Worm (Caenorhabditis elegans) whole organism, dauer: ENCODE results near the gene EEED8.4.

Source experiments
- unc-62 ChIP-seq: sonication (generic microtip); optimal IDR thresholded peaks from 2 replicates; lab custom pipeline; 2017; ENCODE audit warnings: missing biosample characterization, missing genetic modification reagents, missing genetic modification characterization

Gene EEED8.4

ce11 chrII:5408924-5409323 lies at the start of gene EEED8.4, which contains the start of gene EEED8.12:
Gene EEED8.4 (plus strand): TSS chrII:5409319.
Gene EEED8.12 (minus strand): TSS chrII:5409024.
- no peak for TF ChIP-seq unc-62 (GFP tag; lab: Kevin White, UChicago)

ce11 chrII:5364516-5364915 lies 44.6 kb upstream of the EEED8.4 start:
- TF ChIP-seq unc-62 (GFP tag; lab: Kevin White, UChicago) = no peak

DNA sequence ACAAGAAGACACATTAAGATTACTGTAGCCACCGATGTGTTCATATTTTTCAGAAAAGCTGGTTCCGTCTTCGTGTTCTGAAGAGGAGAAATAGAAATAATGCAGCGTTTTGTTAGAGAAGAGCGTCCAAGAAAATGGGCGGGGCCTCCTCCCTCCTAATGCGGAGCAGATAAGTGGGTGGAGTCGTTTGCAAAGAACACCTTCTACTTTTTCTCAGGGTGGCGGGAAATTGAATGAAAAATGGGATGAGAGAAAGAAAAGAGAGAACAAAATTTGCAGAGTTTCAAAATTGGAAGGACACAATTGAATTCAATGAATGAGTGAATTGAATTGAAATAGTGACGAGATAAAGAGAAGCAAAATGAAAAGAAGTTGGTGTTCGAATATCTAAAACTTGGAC lies 43.5 kb upstream of the EEED8.4 start, which contains the start of gene F09E5.16:
TSS of gene F09E5.16 (minus strand) at position 101 of the 400 bp plus-strand sequence.
- no peak for TF ChIP-seq unc-62 (GFP tag; lab: Kevin White, UChicago)

DNA sequence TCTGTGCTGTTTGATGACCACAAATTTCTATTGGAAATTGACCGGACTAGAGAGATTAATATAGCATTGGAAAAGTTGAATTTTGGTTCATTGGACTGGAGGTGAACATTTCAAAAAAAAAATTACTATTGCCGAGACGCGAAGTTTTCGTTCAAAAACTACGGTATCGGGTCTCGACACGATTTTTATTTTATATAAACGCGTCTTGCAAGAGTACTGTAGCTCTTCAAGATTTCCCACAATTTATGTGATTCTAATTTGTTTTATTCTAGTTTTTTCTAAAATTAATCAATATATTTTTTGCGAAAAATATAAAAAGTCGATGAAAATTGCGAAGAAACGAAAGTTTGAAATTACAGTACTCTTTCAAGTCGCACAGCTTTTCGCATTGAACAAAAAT lies 38.5 kb upstream of the EEED8.4 start, which contains the start of gene F09E5.12:
TSS of gene F09E5.12 (minus strand) at position 101 of the 400 bp plus-strand sequence.
- TF ChIP-seq unc-62 (GFP tag; lab: Kevin White, UChicago) = no peak

- no peak for TF ChIP-seq unc-62 (GFP tag; lab: Kevin White, UChicago)
Measured at ce11 chrII:5373275-5374047, 35.7 kb upstream of the EEED8.4 start, which contains the start of the genes agt-2 and F09E5.3. Gene agt-2 (minus strand): TSS chrII:5373827. Gene F09E5.3 (plus strand): TSS chrII:5373997.

DNA sequence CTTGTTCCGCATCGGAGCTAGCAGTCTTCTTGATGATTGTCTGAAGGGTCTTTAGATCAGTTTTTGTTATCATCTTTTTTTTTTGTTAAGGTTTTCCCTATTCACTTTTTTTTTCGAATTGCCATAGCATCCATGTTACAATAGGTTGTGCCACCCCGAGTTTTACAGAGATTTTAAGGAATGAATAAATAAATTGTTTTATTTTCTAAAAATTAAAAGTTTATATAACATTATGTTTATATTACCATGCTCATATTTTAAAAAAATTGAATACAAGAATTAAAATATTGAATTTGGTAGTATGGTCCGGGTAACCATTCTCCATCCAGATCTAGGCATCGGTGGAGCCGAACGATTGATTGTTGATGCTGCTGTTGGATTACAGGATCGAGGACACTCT lies 34.2 kb upstream of the EEED8.4 start, which contains the start of gene algn-2:
TSS of gene algn-2 (plus strand) at position 301 of the 400 bp plus-strand sequence.
- TF ChIP-seq unc-62 (GFP tag; lab: Kevin White, UChicago) = no peak

- TF ChIP-seq unc-62 (GFP tag; lab: Kevin White, UChicago) = no peak
Measured at ce11 chrII:5377467-5378238, 31.5 kb upstream of the EEED8.4 start, which contains the start of gene prdx-2. Gene prdx-2 (plus strand): TSS chrII:5378195.

ce11 chrII:5378239-5378521 lies 30.9 kb upstream of the EEED8.4 start:
- TF ChIP-seq unc-62 (GFP tag; lab: Kevin White, UChicago) = no peak

DNA sequence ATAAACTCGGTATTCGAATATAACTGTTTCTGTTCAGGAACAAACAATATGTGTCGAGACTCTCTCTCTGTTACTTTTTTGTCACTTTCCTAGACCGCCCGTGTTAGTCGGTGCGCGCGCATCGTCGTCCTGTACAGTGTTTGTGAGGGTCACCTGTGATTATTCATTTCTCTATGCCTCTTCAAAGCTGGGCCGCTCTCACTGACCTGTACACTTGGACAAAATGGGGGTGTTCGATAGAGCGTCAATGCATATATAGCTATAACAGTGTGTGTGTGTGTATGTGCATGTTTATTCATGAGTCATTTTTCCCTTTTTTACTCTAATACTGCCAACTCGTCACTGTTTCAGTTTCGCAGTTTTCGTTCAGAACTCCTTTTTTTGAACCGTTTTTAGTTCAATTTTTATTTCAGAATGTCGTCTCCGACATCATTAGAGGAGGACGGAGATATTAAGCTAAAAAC lies 29.5 kb upstream of the EEED8.4 start, which contains the start of gene pkc-3:
TSS of gene pkc-3 (plus strand) at position 414 of the 464 bp plus-strand sequence.
- no peak for TF ChIP-seq unc-62 (GFP tag; lab: Kevin White, UChicago)

DNA sequence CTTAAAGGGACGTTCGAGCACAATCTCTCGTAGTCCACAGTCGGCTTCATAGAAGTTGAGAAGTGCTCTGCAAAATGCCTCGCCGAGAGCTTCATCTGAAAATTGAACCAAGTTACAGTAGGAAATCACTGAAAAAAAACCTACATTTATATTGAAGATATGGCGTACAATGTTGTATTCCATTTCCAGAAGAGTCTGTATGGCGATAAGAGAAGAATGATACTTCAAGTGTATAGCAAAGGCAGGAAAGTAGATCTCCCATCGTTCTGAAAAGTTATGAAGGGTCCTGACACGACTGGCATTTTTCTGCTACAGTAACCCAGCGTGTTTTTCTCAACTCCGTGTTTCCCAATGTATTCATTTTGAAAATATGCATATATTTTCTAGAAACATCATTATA lies 24.8 kb upstream of the EEED8.4 start:
- TF ChIP-seq unc-62 (GFP tag; lab: Kevin White, UChicago) = no peak

DNA sequence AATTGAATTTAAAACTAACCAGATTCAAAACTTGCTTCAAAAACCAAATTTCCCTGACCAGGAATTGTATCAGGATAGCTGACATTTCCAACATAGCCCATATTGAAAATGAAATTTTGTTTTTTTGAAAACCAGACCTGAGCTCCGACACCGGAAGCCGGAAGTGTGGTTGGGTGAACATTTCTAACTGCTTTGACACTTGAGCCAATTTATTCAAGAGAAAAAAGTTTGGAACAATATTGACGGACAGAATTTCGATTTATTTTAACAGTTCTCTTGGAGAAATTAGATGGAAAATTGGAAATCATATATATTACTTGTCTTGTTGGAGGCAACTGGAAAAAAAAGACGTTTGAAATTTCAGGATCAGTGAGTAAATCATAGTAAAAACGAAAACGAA lies 21.9 kb upstream of the EEED8.4 start, which contains the start of gene ccpp-6:
TSS of gene ccpp-6 (minus strand) at position 101 of the 400 bp plus-strand sequence.
- no peak for TF ChIP-seq unc-62 (GFP tag; lab: Kevin White, UChicago)

DNA sequence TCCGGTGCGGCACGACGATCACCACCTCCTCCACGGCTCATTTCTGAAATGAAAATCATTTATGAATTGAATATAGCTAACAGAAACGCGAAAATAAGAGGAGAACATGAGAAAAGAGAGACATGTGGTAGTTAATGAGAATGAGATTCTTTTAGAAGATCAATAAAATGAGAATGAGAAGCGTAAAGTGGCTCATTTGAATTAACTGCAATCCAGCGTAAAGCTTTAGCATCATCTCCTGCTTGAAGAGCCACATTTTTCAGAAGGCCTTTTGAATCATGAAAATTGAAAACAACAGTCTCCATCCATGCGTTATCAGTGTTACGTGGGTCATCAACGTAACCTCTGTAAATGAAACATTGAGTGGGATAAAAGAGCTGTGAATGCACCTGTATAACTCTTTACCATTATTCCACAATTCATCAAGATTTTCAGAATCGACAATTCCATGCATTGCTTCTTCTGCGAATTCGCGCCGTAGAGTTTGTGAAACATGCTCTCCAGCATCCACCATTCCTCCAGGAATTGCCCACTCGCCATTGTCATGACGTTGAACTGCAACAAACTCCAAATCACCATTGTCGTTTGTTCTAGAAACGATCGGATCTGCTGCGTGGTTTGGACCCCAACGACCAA lies 20.2 kb upstream of the EEED8.4 start, which contains the start of gene rsp-4:
TSS of gene rsp-4 (minus strand) at position 51 of the 636 bp plus-strand sequence.
- TF ChIP-seq unc-62 (GFP tag; lab: Kevin White, UChicago) = no peak

DNA sequence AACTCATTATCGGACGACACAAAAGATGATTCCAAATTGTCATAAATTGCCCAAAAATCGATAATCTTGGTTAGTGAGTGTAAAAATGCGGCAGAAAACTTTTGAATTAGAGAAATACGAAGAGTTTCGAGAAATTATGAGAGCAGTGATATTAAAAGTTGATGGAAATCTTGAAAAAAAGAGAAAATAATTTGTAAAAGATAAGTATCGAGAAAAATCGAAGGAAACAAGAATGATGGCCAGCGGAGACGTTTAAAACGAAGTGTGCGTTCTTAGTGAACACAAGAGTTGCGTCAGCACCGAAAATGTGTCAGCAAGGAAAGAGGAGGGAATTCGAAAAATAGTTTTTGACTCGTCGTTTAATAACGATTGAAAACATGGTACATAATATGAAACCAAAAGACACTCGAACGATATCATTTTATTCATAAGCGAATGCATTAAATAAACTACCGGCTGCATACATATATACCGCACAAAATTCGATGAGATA lies 19.2 kb upstream of the EEED8.4 start, which contains the start of gene ndx-6:
TSS of gene ndx-6 (minus strand) at position 51 of the 493 bp plus-strand sequence.
- TF ChIP-seq unc-62 (GFP tag; lab: Kevin White, UChicago) = no peak

DNA sequence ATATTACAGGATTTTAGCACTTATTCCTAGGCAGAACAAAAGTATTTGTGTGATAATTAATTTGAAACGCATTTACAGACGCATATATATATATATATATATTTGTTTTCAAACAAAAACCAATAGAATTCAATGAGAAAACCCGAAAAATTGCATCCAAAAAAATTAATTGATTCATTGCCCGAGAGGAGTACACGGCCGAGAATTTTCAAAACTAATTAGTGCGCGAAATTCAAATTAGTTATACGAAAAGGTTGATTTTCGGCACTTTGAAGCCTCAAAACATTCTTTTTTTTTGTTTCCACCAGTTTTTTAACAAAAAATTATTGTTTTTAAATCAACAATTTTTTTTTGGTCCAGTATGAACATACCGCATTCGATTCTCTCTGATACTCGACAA lies 17.7 kb upstream of the EEED8.4 start:
- TF ChIP-seq unc-62 (GFP tag; lab: Kevin White, UChicago) = no peak

- no peak for TF ChIP-seq unc-62 (GFP tag; lab: Kevin White, UChicago)
Measured at ce11 chrII:5393090-5393489, 16.0 kb upstream of the EEED8.4 start, which contains the start of gene brap-2. Gene brap-2 (minus strand): TSS chrII:5393190.
